Fruit fly (Drosophila melanogaster) whole organism, embryonic: Measurements from ENCODE around the gene nonC.

ENCODE experiments used
- CG12236 ChIP-seq: fragments of 200-800 bp; sonication (Bioruptor generic); optimal IDR thresholded peaks from 2 replicates; lab custom pipeline; 2016; ENCODE audit warnings: missing biosample characterization, missing genetic modification characterization
- CG13287 ChIP-seq: fragments of 200-800 bp; sonication (Bioruptor generic); IDR thresholded peaks from 2 replicates; pipeline ENCODE4 v1.3.6; 2022; ENCODE audit warnings: missing biosample characterization, missing genetic modification characterization; ENCODE audit not compliant: partially characterized antibody
- CG14860 ChIP-seq: fragments of 200-800 bp; sonication (Bioruptor generic); IDR thresholded peaks from 3 replicates; pipeline ENCODE4 v1.3.6; 2022; ENCODE audit warnings: missing biosample characterization, missing genetic modification characterization; ENCODE audit not compliant: partially characterized antibody
- CG16813 ChIP-seq: fragments of 200-800 bp; sonication (Bioruptor generic); IDR thresholded peaks from 3 replicates; pipeline ENCODE4 v1.3.6; 2022; ENCODE audit warnings: missing biosample characterization, missing genetic modification characterization; ENCODE audit not compliant: partially characterized antibody
- CG17186 ChIP-seq: fragments of 200-800 bp; sonication (Bioruptor generic); optimal IDR thresholded peaks from 3 replicates; lab custom pipeline; 2017; ENCODE audit warnings: missing biosample characterization, missing genetic modification reagents, missing genetic modification characterization
- CG17802 ChIP-seq: fragments of 200-800 bp; sonication (Bioruptor generic); optimal IDR thresholded peaks from 2 replicates; lab custom pipeline; 2018; ENCODE audit warnings: missing biosample characterization, mild to moderate bottlenecking, missing genetic modification characterization, moderate library complexity
- CG2129 ChIP-seq: fragments of 200-800 bp; sonication (Bioruptor generic); IDR thresholded peaks from 2 replicates; pipeline ENCODE4 v1.3.6; 2022; ENCODE audit warnings: missing biosample characterization, missing genetic modification characterization; ENCODE audit not compliant: partially characterized antibody
- CG2199 ChIP-seq: fragments of 200-800 bp; sonication (Bioruptor generic); IDR thresholded peaks from 3 replicates; pipeline ENCODE4 v1.3.6; 2022; ENCODE audit warnings: missing biosample characterization, missing genetic modification characterization
- CG2202 ChIP-seq: fragments of 200-800 bp; sonication (Bioruptor generic); optimal IDR thresholded peaks from 2 replicates; lab custom pipeline; 2018; ENCODE audit warnings: missing biosample characterization, mild to moderate bottlenecking, missing genetic modification characterization
- CG3065 ChIP-seq: fragments of 200-800 bp; sonication (Bioruptor generic); optimal IDR thresholded peaks from 2 replicates; lab custom pipeline; 2016; ENCODE audit warnings: missing biosample characterization, missing genetic modification characterization
- CG33557 ChIP-seq: fragments of 200-800 bp; sonication (Bioruptor generic); optimal IDR thresholded peaks from 2 replicates; lab custom pipeline; 2019; ENCODE audit warnings: missing biosample characterization, mild to moderate bottlenecking, missing genetic modification characterization, moderate library complexity
- CG3407 ChIP-seq: fragments of 200-800 bp; sonication (Bioruptor generic); optimal IDR thresholded peaks from 2 replicates; lab custom pipeline; 2018; ENCODE audit warnings: missing biosample characterization, mild to moderate bottlenecking, missing genetic modification characterization
- CG34224 ChIP-seq: fragments of 200-800 bp; sonication (Bioruptor generic); IDR thresholded peaks from 3 replicates; pipeline ENCODE4 v1.3.6; 2022; ENCODE audit warnings: missing biosample characterization, missing genetic modification characterization; ENCODE audit not compliant: partially characterized antibody
- CG3838 ChIP-seq: fragments of 200-800 bp; sonication (Bioruptor generic); optimal IDR thresholded peaks from 3 replicates; lab custom pipeline; 2016; ENCODE audit warnings: missing biosample characterization, missing genetic modification characterization
- CG4820 ChIP-seq: fragments of 200-800 bp; sonication (Bioruptor generic); optimal IDR thresholded peaks from 3 replicates; lab custom pipeline; 2016; ENCODE audit warnings: missing biosample characterization, missing genetic modification characterization
- CG6175 ChIP-seq: fragments of 200-800 bp; sonication (Bioruptor generic); IDR thresholded peaks from 3 replicates; pipeline ENCODE4 v1.3.6; 2022; ENCODE audit warnings: missing biosample characterization, missing genetic modification characterization
- CG7271 ChIP-seq: fragments of 200-800 bp; sonication (Bioruptor generic); optimal IDR thresholded peaks from 2 replicates; lab custom pipeline; 2018; ENCODE audit warnings: missing biosample characterization, mild to moderate bottlenecking, missing genetic modification characterization, moderate library complexity
- CG7786 ChIP-seq: fragments of 200-800 bp; sonication (Bioruptor generic); optimal IDR thresholded peaks from 2 replicates; lab custom pipeline; 2016; ENCODE audit warnings: missing biosample characterization, missing genetic modification characterization
- CG7963 ChIP-seq: fragments of 200-800 bp; sonication (Bioruptor generic); IDR thresholded peaks from 3 replicates; pipeline ENCODE4 v1.3.6; 2022; ENCODE audit warnings: missing biosample characterization, missing genetic modification characterization; ENCODE audit not compliant: partially characterized antibody
- CG9876 ChIP-seq: fragments of 200-800 bp; sonication (Bioruptor generic); optimal IDR thresholded peaks from 2 replicates; lab custom pipeline; 2016; ENCODE audit warnings: missing biosample characterization, missing genetic modification characterization
- Camta ChIP-seq: fragments of 200-800 bp; sonication (Bioruptor generic); optimal IDR thresholded peaks from 2 replicates; lab custom pipeline; 2016; ENCODE audit warnings: missing biosample characterization, missing genetic modification characterization
- CkIIα-i1 ChIP-seq: fragments of 200-800 bp; sonication (Bioruptor generic); IDR thresholded peaks from 2 replicates; pipeline ENCODE4 v1.3.6; 2022; ENCODE audit warnings: missing biosample characterization, missing genetic modification characterization
- CoRest ChIP-seq: fragments of 200-800 bp; sonication (Bioruptor generic); optimal IDR thresholded peaks from 3 replicates; lab custom pipeline; 2018; ENCODE audit warnings: missing biosample characterization, mild to moderate bottlenecking, missing genetic modification characterization, moderate library complexity
- Dbx ChIP-seq: fragments of 200-800 bp; sonication (Bioruptor generic); IDR thresholded peaks from 3 replicates; pipeline ENCODE4 v1.3.6; 2022; ENCODE audit warnings: missing biosample characterization, missing genetic modification characterization
- E2f2 ChIP-seq: fragments of 200-800 bp; sonication (Bioruptor generic); IDR thresholded peaks from 2 replicates; pipeline ENCODE4 v1.3.6; 2022; ENCODE audit warnings: missing biosample characterization, missing genetic modification characterization
- HLH4C ChIP-seq: fragments of 200-800 bp; sonication (Bioruptor generic); IDR thresholded peaks from 3 replicates; pipeline ENCODE4 v1.3.6; 2022; ENCODE audit warnings: missing biosample characterization, missing genetic modification characterization; ENCODE audit not compliant: partially characterized antibody
- Hmx ChIP-seq: fragments of 200-800 bp; sonication (Bioruptor generic); optimal IDR thresholded peaks from 2 replicates; lab custom pipeline; 2016; ENCODE audit warnings: missing biosample characterization, missing genetic modification characterization
- Kr ChIP-seq: fragments of 200-800 bp; sonication (Bioruptor generic); optimal IDR thresholded peaks from 2 replicates; lab custom pipeline; 2017; ENCODE audit warnings: missing biosample characterization, mild to moderate bottlenecking, missing genetic modification characterization
- Meics ChIP-seq: fragments of 200-800 bp; sonication (Bioruptor generic); optimal IDR thresholded peaks from 2 replicates; lab custom pipeline; 2017; ENCODE audit warnings: missing biosample characterization, mild to moderate bottlenecking, missing genetic modification characterization
- Myb ChIP-seq: fragments of 200-800 bp; sonication (Bioruptor generic); optimal IDR thresholded peaks from 2 replicates; lab custom pipeline; 2016; ENCODE audit warnings: missing biosample characterization, missing genetic modification characterization
- NC2α ChIP-seq: fragments of 200-800 bp; sonication (Bioruptor generic); optimal IDR thresholded peaks from 2 replicates; lab custom pipeline; 2016; ENCODE audit warnings: missing biosample characterization, missing genetic modification characterization
- Oaz ChIP-seq: fragments of 200-800 bp; sonication (Bioruptor generic); IDR thresholded peaks from 2 replicates; pipeline ENCODE4 v1.3.6; 2022; ENCODE audit warnings: missing biosample characterization, missing genetic modification characterization
- Ptx1 ChIP-seq: fragments of 200-800 bp; sonication (Bioruptor generic); IDR thresholded peaks from 2 replicates; pipeline ENCODE4 v1.3.6; 2022; ENCODE audit warnings: missing biosample characterization, missing genetic modification characterization
- Scr ChIP-seq: fragments of 200-800 bp; sonication (Bioruptor generic); IDR thresholded peaks from 2 replicates; pipeline ENCODE4 v1.3.6; 2022; ENCODE audit warnings: missing biosample characterization, missing genetic modification characterization; ENCODE audit not compliant: partially characterized antibody
- Side ChIP-seq: fragments of 200-800 bp; sonication (Bioruptor generic); optimal IDR thresholded peaks from 2 replicates; lab custom pipeline; 2016; ENCODE audit warnings: missing biosample characterization, missing genetic modification characterization
- Sry-β ChIP-seq: fragments of 200-800 bp; sonication (Bioruptor generic); optimal IDR thresholded peaks from 2 replicates; lab custom pipeline; 2018; ENCODE audit warnings: missing biosample characterization, mild to moderate bottlenecking, missing genetic modification characterization, moderate library complexity
- ash1 ChIP-seq: fragments of 200-800 bp; sonication (Bioruptor generic); optimal IDR thresholded peaks from 2 replicates; lab custom pipeline; 2018; ENCODE audit warnings: missing biosample characterization, mild to moderate bottlenecking, missing genetic modification characterization
- chm ChIP-seq: fragments of 200-800 bp; sonication (Bioruptor generic); IDR thresholded peaks from 2 replicates; pipeline ENCODE4 v1.3.6; 2022; ENCODE audit warnings: missing biosample characterization, missing genetic modification characterization
- corto ChIP-seq: fragments of 200-800 bp; sonication (Bioruptor generic); optimal IDR thresholded peaks from 2 replicates; lab custom pipeline; 2016; ENCODE audit warnings: missing biosample characterization, mild to moderate bottlenecking, missing genetic modification characterization, moderate library complexity
- dm ChIP-seq: fragments of 200-800 bp; sonication (Bioruptor generic); optimal IDR thresholded peaks from 3 replicates; lab custom pipeline; 2016; ENCODE audit warnings: missing biosample characterization, missing genetic modification characterization
- fd3F ChIP-seq: fragments of 200-800 bp; sonication (Bioruptor generic); optimal IDR thresholded peaks from 2 replicates; lab custom pipeline; 2018; ENCODE audit warnings: missing biosample characterization, mild to moderate bottlenecking, missing genetic modification characterization, moderate library complexity
- gcm2 ChIP-seq: fragments of 200-800 bp; sonication (Bioruptor generic); optimal IDR thresholded peaks from 2 replicates; lab custom pipeline; 2016; ENCODE audit warnings: missing biosample characterization, missing genetic modification characterization
- gem ChIP-seq: fragments of 200-800 bp; sonication (Bioruptor generic); optimal IDR thresholded peaks from 2 replicates; lab custom pipeline; 2019; ENCODE audit warnings: missing biosample characterization, mild to moderate bottlenecking, missing genetic modification characterization, moderate library complexity
- gfzf ChIP-seq: fragments of 200-800 bp; sonication (Bioruptor generic); optimal IDR thresholded peaks from 2 replicates; lab custom pipeline; 2016; ENCODE audit warnings: missing biosample characterization, mild to moderate bottlenecking, missing genetic modification characterization, moderate library complexity
- insv ChIP-seq, 2 experiments: fragments of 200-800 bp; sonication (Bioruptor generic); optimal IDR thresholded peaks; 3 replicates each; lab custom pipeline; 2016 to 2018; ENCODE audit warnings: missing biosample characterization in 2 of 2, missing genetic modification characterization in 2 of 2
- knrl ChIP-seq: fragments of 200-800 bp; sonication (Bioruptor generic); IDR thresholded peaks from 3 replicates; pipeline ENCODE4 v1.3.6; 2022; ENCODE audit warnings: missing biosample characterization, missing genetic modification characterization; ENCODE audit not compliant: partially characterized antibody
- luna ChIP-seq: fragments of 200-800 bp; sonication (Bioruptor generic); optimal IDR thresholded peaks from 2 replicates; lab custom pipeline; 2016; ENCODE audit warnings: missing biosample characterization, missing genetic modification characterization
- nerfin-2 ChIP-seq: fragments of 200-800 bp; sonication (Bioruptor generic); IDR thresholded peaks from 2 replicates; pipeline ENCODE4 v1.3.6; 2022; ENCODE audit warnings: missing biosample characterization, missing genetic modification characterization; ENCODE audit not compliant: partially characterized antibody
- scrt ChIP-seq: fragments of 200-800 bp; sonication (Bioruptor generic); optimal IDR thresholded peaks from 2 replicates; lab custom pipeline; 2018; ENCODE audit warnings: missing biosample characterization, mild to moderate bottlenecking, missing genetic modification characterization, moderate library complexity
- sr ChIP-seq: fragments of 200-800 bp; sonication (Bioruptor generic); IDR thresholded peaks from 3 replicates; pipeline ENCODE4 v1.3.6; 2022; ENCODE audit warnings: missing biosample characterization, missing genetic modification characterization
- ssp ChIP-seq: fragments of 200-800 bp; sonication (Bioruptor generic); IDR thresholded peaks from 2 replicates; pipeline ENCODE4 v1.3.6; 2022; ENCODE audit warnings: missing biosample characterization, missing genetic modification characterization

nonC gene

dm6 chrX:6824203-6824602 is at the start of gene nonC (continued):
- TF ChIP-seq ash1, result no peak
- no peak for TF ChIP-seq Meics (GFP tag; lab: Kevin White, UChicago)
- peak; percentile 72; the same call in 1 of the 2 replicates for TF ChIP-seq CG2129
- TF ChIP-seq luna (GFP tag; lab: Kevin White, UChicago), result no peak
- TF ChIP-seq gfzf, result peak; percentile 51
- TF ChIP-seq HLH4C (GFP tag; lab: Robert Waterston, UW), result peak; percentile 90
- no peak for TF ChIP-seq Side (GFP tag; lab: Kevin White, UChicago)
- no peak for TF ChIP-seq Oaz (GFP tag; lab: Robert Waterston, UW)
- peak; percentile 93 for TF ChIP-seq Scr
- TF ChIP-seq NC2α (GFP tag; lab: Kevin White, UChicago), result no peak
- no peak for TF ChIP-seq CG7271 (tag; lab: Kevin White, UChicago)
- peak; percentile 87 for TF ChIP-seq E2f2 (GFP tag; lab: Robert Waterston, UW)
- TF ChIP-seq gem (tag; lab: Kevin White, UChicago), result no peak
- no peak for TF ChIP-seq fd3F
- TF ChIP-seq CG16813 (GFP tag; lab: Robert Waterston, UW), result peak; percentile 90
- peak; percentile 91 for TF ChIP-seq CG13287
- no peak for TF ChIP-seq CoRest
- TF ChIP-seq CG34224 (GFP tag; lab: Robert Waterston, UW), result peak; percentile 89
- peak; percentile 91 for TF ChIP-seq Sry-β
- peak; percentile 65; the same call in 2 of the 3 replicates for TF ChIP-seq CG7963 (GFP tag; lab: Robert Waterston, UW)
- peak; percentile 33; the same call in 1 of the 2 replicates for TF ChIP-seq ssp (GFP tag; lab: Robert Waterston, UW)
- no peak for TF ChIP-seq CG3838 (GFP tag; lab: Kevin White, UChicago)
- TF ChIP-seq CG9876, result no peak
- no peak for TF ChIP-seq CG33557 (GFP tag; lab: Kevin White, UChicago)
- TF ChIP-seq CG2199 (GFP tag; lab: Robert Waterston, UW), result no peak
- no peak for TF ChIP-seq corto (GFP tag; lab: Kevin White, UChicago)
- no peak for TF ChIP-seq CG3065 (GFP tag; lab: Kevin White, UChicago)
- TF ChIP-seq Myb, result peak; percentile 34
- no peak for TF ChIP-seq scrt
- peak; percentile 90 for TF ChIP-seq CG14860 (GFP tag; lab: Robert Waterston, UW)
- no peak for TF ChIP-seq sr (GFP tag; lab: Robert Waterston, UW)
- no peak for TF ChIP-seq CG4820 (GFP tag; lab: Kevin White, UChicago)
- TF ChIP-seq CG12236 (GFP tag; lab: Kevin White, UChicago), result no peak
- no peak for TF ChIP-seq insv (GFP tag; optimal IDR thresholded peaks at IDR 0.05; lab: Kevin White, UChicago)
- no peak for TF ChIP-seq gcm2 (GFP tag; lab: Kevin White, UChicago)
- no peak for TF ChIP-seq chm (GFP tag; lab: Robert Waterston, UW)
- TF ChIP-seq CG3407, result no peak
- TF ChIP-seq nerfin-2 (GFP tag; lab: Robert Waterston, UW), result peak; percentile 87
- no peak for TF ChIP-seq Hmx (GFP tag; lab: Kevin White, UChicago)
- no peak for TF ChIP-seq Dbx (GFP tag; lab: Robert Waterston, UW)
- peak; percentile 92 for TF ChIP-seq knrl (GFP tag; lab: Robert Waterston, UW)
- no peak for TF ChIP-seq Ptx1 (GFP tag; lab: Robert Waterston, UW)
- TF ChIP-seq CG7786, result no peak
- TF ChIP-seq Camta, result no peak
- no peak for TF ChIP-seq CkIIα-i1
- peak; percentile 4 for TF ChIP-seq CG17802 (tag; lab: Kevin White, UChicago)
- no peak for TF ChIP-seq Kr
- peak; percentile 30 for TF ChIP-seq dm (GFP tag; lab: Kevin White, UChicago)
- TF ChIP-seq CG17186 (GFP tag; lab: Kevin White, UChicago), result peak; percentile 82
- TF ChIP-seq CG2202 (tag; lab: Kevin White, UChicago), result no peak
- no peak for TF ChIP-seq CG6175
